Worm (Caenorhabditis elegans) whole organism, L1 larva: ENCODE data around the gene R03E9.2.

Source experiments
- C16A3.4 ChIP-seq: fragments of 150-350 bp; optimal IDR thresholded peaks from 2 replicates; lab custom pipeline; 2014; ENCODE audit warnings: missing biosample characterization, missing genetic modification characterization
- alr-1 ChIP-seq: fragments of 200-800 bp; sonication (Bioruptor generic); optimal IDR thresholded peaks from 2 replicates; lab custom pipeline; 2018; ENCODE audit warnings: borderline replicate concordance, mild to moderate bottlenecking, missing genetic modification characterization, missing compliant biosample characterization
- aly-2 ChIP-seq: fragments of 150-350 bp; optimal IDR thresholded peaks from 2 replicates; lab custom pipeline; 2014; ENCODE audit warnings: missing biosample characterization, missing genetic modification characterization
- ceh-8 ChIP-seq: fragments of 200-800 bp; sonication (Bioruptor generic); optimal IDR thresholded peaks from 2 replicates; lab custom pipeline; 2018; ENCODE audit warnings: mild to moderate bottlenecking, missing genetic modification characterization, moderate library complexity, missing compliant biosample characterization
- ceh-82 ChIP-seq, 3 experiments: fragments of 150-350 bp in 1 of 3; sonication (generic microtip) in 2 of 3; optimal IDR thresholded peaks; 2 replicates each; lab custom pipeline; 2014 to 2017; ENCODE audit warnings: missing biosample characterization in 3 of 3, missing genetic modification characterization in 3 of 3
- ceh-88 ChIP-seq: fragments of 200-800 bp; sonication (Bioruptor generic); IDR thresholded peaks from 2 replicates; pipeline ENCODE4 v1.3.6; 2022; ENCODE audit warnings: missing genetic modification characterization, missing compliant biosample characterization
- ceh-90 ChIP-seq: sonication (generic microtip); optimal IDR thresholded peaks from 2 replicates; lab custom pipeline; 2016; ENCODE audit warnings: missing genetic modification characterization, missing compliant biosample characterization
- dpl-1 ChIP-seq, 3 experiments: fragments of 150-350 bp in 2 of 3; sonication (generic microtip) in 1 of 3; optimal IDR thresholded peaks; 2 replicates each; lab custom pipeline; 2014 to 2017; ENCODE audit warnings: missing biosample characterization in 3 of 3, missing genetic modification characterization in 3 of 3, missing genetic modification reagents in 3 of 3
- dsc-1 ChIP-seq: sonication (generic microtip); optimal IDR thresholded peaks from 2 replicates; lab custom pipeline; 2016; ENCODE audit warnings: mild to moderate bottlenecking, missing genetic modification characterization, missing compliant biosample characterization
- efl-1 ChIP-seq, 4 experiments: fragments of 150-350 bp; optimal IDR thresholded peaks in 3 of 4; peaks in 1 of 4; 1 replicate in 1 of 4; 2 replicates in 3 of 4; lab custom pipeline; 2014; ENCODE audit warnings: missing biosample characterization in 2 of 4, missing genetic modification characterization in 2 of 4, missing genetic modification reagents in 2 of 4
- efl-3 ChIP-seq: fragments of 200-800 bp; sonication (Bioruptor generic); optimal IDR thresholded peaks from 2 replicates; lab custom pipeline; 2018; ENCODE audit warnings: mild to moderate bottlenecking, missing genetic modification characterization, missing compliant biosample characterization
- egl-13 ChIP-seq: sonication (generic microtip); optimal IDR thresholded peaks from 2 replicates; lab custom pipeline; 2016; ENCODE audit warnings: missing genotype, missing genetic modification reagents, missing genetic modification characterization, missing compliant biosample characterization
- egl-27 ChIP-seq, 2 experiments: fragments of 150-350 bp in 1 of 2; sonication (generic microtip); optimal IDR thresholded peaks; 3 replicates each; lab custom pipeline; 2017 to 2018; ENCODE audit warnings: missing biosample characterization in 2 of 2, missing genetic modification characterization in 2 of 2, missing genetic modification reagents in 2 of 2
- elt-2 ChIP-seq: sonication (generic microtip); optimal IDR thresholded peaks from 2 replicates; lab custom pipeline; 2016; ENCODE audit warnings: missing genetic modification characterization, mild to moderate bottlenecking, inconsistent platforms, missing compliant biosample characterization, missing genetic modification reagents
- elt-3 ChIP-seq, 6 experiments: fragments of 150-350 bp in 1 of 6; sonication (generic microtip); optimal IDR thresholded peaks; 2 replicates each; lab custom pipeline; 2017 to 2018; ENCODE audit warnings: missing biosample characterization in 6 of 6, missing genetic modification characterization in 6 of 6, inconsistent platforms in 1 of 6
- ets-5 ChIP-seq: fragments of 200-800 bp; sonication (Bioruptor generic); IDR thresholded peaks from 2 replicates; pipeline ENCODE4 v1.3.6; 2022; ENCODE audit warnings: missing genetic modification characterization, missing compliant biosample characterization
- fkh-10 ChIP-seq: sonication (generic microtip); optimal IDR thresholded peaks from 2 replicates; lab custom pipeline; 2017; ENCODE audit warnings: missing biosample characterization, missing genetic modification reagents, missing genetic modification characterization
- fkh-4 ChIP-seq: sonication (generic microtip); optimal IDR thresholded peaks from 2 replicates; lab custom pipeline; 2016; ENCODE audit warnings: missing compliant biosample characterization, missing genetic modification characterization, borderline replicate concordance
- fos-1 ChIP-seq: fragments of 150-350 bp; optimal IDR thresholded peaks from 2 replicates; lab custom pipeline; 2014; ENCODE audit warnings: missing biosample characterization, missing genetic modification characterization
- hlh-17 ChIP-seq: fragments of 200-800 bp; sonication (Bioruptor generic); optimal IDR thresholded peaks from 2 replicates; lab custom pipeline; 2018; ENCODE audit warnings: missing genetic modification characterization, mild to moderate bottlenecking, missing compliant biosample characterization, moderate library complexity, borderline replicate concordance
- hlh-4 ChIP-seq: sonication (generic microtip); optimal IDR thresholded peaks from 2 replicates; lab custom pipeline; 2016; ENCODE audit warnings: mild to moderate bottlenecking, missing genetic modification characterization, missing compliant biosample characterization
- hpl-2 ChIP-seq: fragments of 150-350 bp; optimal IDR thresholded peaks from 2 replicates; lab custom pipeline; 2014; ENCODE audit warnings: missing biosample characterization, missing genetic modification reagents, missing genetic modification characterization
- irx-1 ChIP-seq: sonication (generic microtip); optimal IDR thresholded peaks from 2 replicates; lab custom pipeline; 2016; ENCODE audit warnings: missing genetic modification characterization, missing compliant biosample characterization
- isw-1 ChIP-seq: fragments of 200-800 bp; sonication (Bioruptor generic); IDR thresholded peaks from 2 replicates; pipeline ENCODE4 v1.3.6; 2022; ENCODE audit warnings: missing genetic modification characterization, missing compliant biosample characterization
- jun-1 ChIP-seq: fragments of 150-350 bp; optimal IDR thresholded peaks from 2 replicates; lab custom pipeline; 2014; ENCODE audit warnings: missing biosample characterization, missing genetic modification reagents, missing genetic modification characterization
- lin-13 ChIP-seq: fragments of 150-350 bp; optimal IDR thresholded peaks from 2 replicates; lab custom pipeline; 2014; ENCODE audit warnings: missing biosample characterization, missing genetic modification reagents, missing genetic modification characterization
- lin-15B ChIP-seq: fragments of 150-350 bp; sonication (generic microtip); optimal IDR thresholded peaks from 3 replicates; lab custom pipeline; 2014; ENCODE audit warnings: missing biosample characterization, missing genetic modification characterization
- lin-35 ChIP-seq, 2 experiments: fragments of 150-350 bp; optimal IDR thresholded peaks; 2 replicates each; lab custom pipeline; 2014; ENCODE audit warnings: missing biosample characterization in 2 of 2, missing genetic modification characterization in 2 of 2, missing genetic modification reagents in 2 of 2
- lin-39 ChIP-seq: fragments of 150-350 bp; optimal IDR thresholded peaks from 2 replicates; lab custom pipeline; 2014; ENCODE audit warnings: missing biosample characterization, missing genetic modification reagents, missing genetic modification characterization
- lsy-2 ChIP-seq, 2 experiments: fragments of 150-350 bp; optimal IDR thresholded peaks; 2 replicates each; lab custom pipeline; 2014; ENCODE audit warnings: missing biosample characterization in 2 of 2, missing genetic modification characterization in 2 of 2
- mef-2 ChIP-seq: fragments of 150-350 bp; optimal IDR thresholded peaks from 2 replicates; lab custom pipeline; 2014; ENCODE audit warnings: missing biosample characterization, missing genetic modification characterization
- nhr-12 ChIP-seq: sonication (generic microtip); optimal IDR thresholded peaks from 2 replicates; lab custom pipeline; 2017; ENCODE audit warnings: missing biosample characterization, missing genetic modification characterization
- nhr-19 ChIP-seq: fragments of 200-800 bp; sonication (Bioruptor generic); conservative IDR thresholded peaks from 2 replicates; pipeline ENCODE4 v1.3.6; 2022; ENCODE audit warnings: missing genetic modification characterization, missing compliant biosample characterization
- nhr-20 ChIP-seq: sonication (generic microtip); optimal IDR thresholded peaks from 2 replicates; lab custom pipeline; 2016; ENCODE audit warnings: mild to moderate bottlenecking, missing genetic modification characterization, missing compliant biosample characterization
- nhr-237 ChIP-seq: fragments of 150-350 bp; optimal IDR thresholded peaks from 2 replicates; lab custom pipeline; 2014; ENCODE audit warnings: missing biosample characterization, missing genetic modification characterization
- nhr-76 ChIP-seq: sonication (generic microtip); optimal IDR thresholded peaks from 2 replicates; lab custom pipeline; 2017; ENCODE audit warnings: missing biosample characterization, missing genetic modification characterization
- nhr-84 ChIP-seq: sonication (generic microtip); optimal IDR thresholded peaks from 2 replicates; lab custom pipeline; 2017; ENCODE audit warnings: missing biosample characterization, missing genetic modification characterization
- nhr-85 ChIP-seq: sonication (generic microtip); peaks from one replicate; lab custom pipeline; 2016; ENCODE audit warnings: missing genetic modification characterization, inconsistent platforms, missing compliant biosample characterization
- pag-3 ChIP-seq: sonication (generic microtip); optimal IDR thresholded peaks from 2 replicates; lab custom pipeline; 2017; ENCODE audit warnings: missing genetic modification characterization, mild to moderate bottlenecking, missing compliant biosample characterization, antibody characterized with exemption, borderline replicate concordance; ENCODE audit not compliant: insufficient read depth
- rnt-1 ChIP-seq: sonication (generic microtip); optimal IDR thresholded peaks from 2 replicates; lab custom pipeline; 2016; ENCODE audit warnings: mild to moderate bottlenecking, missing genetic modification characterization, moderate library complexity, missing compliant biosample characterization
- skn-1 ChIP-seq: fragments of 150-350 bp; optimal IDR thresholded peaks from 2 replicates; lab custom pipeline; 2014; ENCODE audit warnings: missing biosample characterization, missing genetic modification characterization
- snu-23 ChIP-seq: sonication (generic microtip); optimal IDR thresholded peaks from 2 replicates; lab custom pipeline; 2016; ENCODE audit warnings: missing genetic modification characterization, missing compliant biosample characterization
- sox-4 ChIP-seq: sonication (generic microtip); optimal IDR thresholded peaks from 2 replicates; lab custom pipeline; 2016; ENCODE audit warnings: missing genetic modification characterization, missing compliant biosample characterization
- sptf-1 ChIP-seq: fragments of 150-350 bp; optimal IDR thresholded peaks from 2 replicates; lab custom pipeline; 2014; ENCODE audit warnings: missing biosample characterization, missing genetic modification characterization
- sup-37 ChIP-seq: fragments of 200-800 bp; sonication (Bioruptor generic); optimal IDR thresholded peaks from 2 replicates; lab custom pipeline; 2018; ENCODE audit warnings: mild to moderate bottlenecking, missing genetic modification characterization, missing compliant biosample characterization
- swsn-7 ChIP-seq: sonication (generic microtip); optimal IDR thresholded peaks from 2 replicates; lab custom pipeline; 2016; ENCODE audit warnings: missing genetic modification characterization, missing compliant biosample characterization
- tbx-2 ChIP-seq: sonication (generic microtip); optimal IDR thresholded peaks from 2 replicates; lab custom pipeline; 2016; ENCODE audit warnings: missing genetic modification characterization, missing compliant biosample characterization
- unc-30 ChIP-seq: sonication (generic microtip); optimal IDR thresholded peaks from 2 replicates; lab custom pipeline; 2017; ENCODE audit warnings: missing biosample characterization, missing genetic modification characterization
- unc-62 ChIP-seq: fragments of 150-350 bp; optimal IDR thresholded peaks from 2 replicates; lab custom pipeline; 2014; ENCODE audit warnings: missing biosample characterization, missing genetic modification reagents, missing genetic modification characterization
- unc-86 ChIP-seq: sonication (generic microtip); optimal IDR thresholded peaks from 2 replicates; lab custom pipeline; 2016; ENCODE audit warnings: missing genetic modification characterization, missing compliant biosample characterization
- vab-15 ChIP-seq: sonication (generic microtip); optimal IDR thresholded peaks from 2 replicates; lab custom pipeline; 2017; ENCODE audit warnings: missing genotype, mild to moderate bottlenecking, missing genetic modification characterization, missing compliant biosample characterization
- xbp-1 ChIP-seq: sonication (generic microtip); optimal IDR thresholded peaks from 2 replicates; lab custom pipeline; 2016; ENCODE audit warnings: missing genetic modification characterization, missing compliant biosample characterization
- zip-4 ChIP-seq: fragments of 200-800 bp; sonication (Bioruptor generic); optimal IDR thresholded peaks from 2 replicates; lab custom pipeline; 2018; ENCODE audit warnings: mild to moderate bottlenecking, missing genetic modification characterization, moderate library complexity, missing compliant biosample characterization

The R03E9.2 gene

DNA sequence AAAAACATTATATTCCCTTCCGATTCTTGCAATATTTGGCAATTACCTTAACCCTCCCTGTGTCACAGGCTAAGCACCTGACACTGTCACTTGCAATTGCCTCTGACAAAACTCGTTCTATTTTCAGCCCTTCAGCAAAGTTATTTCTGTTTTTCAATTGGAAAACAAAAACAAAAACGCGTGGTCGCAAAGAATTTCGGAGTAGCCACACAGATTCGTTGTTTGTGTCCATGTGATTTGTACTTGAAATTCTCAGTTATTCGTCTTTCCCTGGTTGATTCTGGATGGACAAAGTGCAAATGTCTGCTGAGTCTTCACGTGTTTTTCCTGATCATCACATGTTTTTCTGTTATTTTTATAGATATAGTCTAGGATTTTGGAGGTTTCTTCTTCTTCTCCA is 2.4 kb upstream of the R03E9.2 start (continued):
- TF ChIP-seq pag-3, result no peak
- no peak for TF ChIP-seq nhr-76 (tag; lab: Kevin White, UChicago)
- TF ChIP-seq skn-1 (tag; lab: Kevin White, UChicago), result no peak
- no peak for TF ChIP-seq nhr-237 (tag; lab: Kevin White, UChicago)
- no peak for TF ChIP-seq efl-3 (GFP tag; lab: Kevin White, UChicago)
- TF ChIP-seq elt-3 (tag; optimal IDR thresholded peaks at IDR 0.05; lab: Kevin White, UChicago), result peak in 2 of 6 experiments; percentile 16 to 63
- peak; percentile 77 for TF ChIP-seq nhr-20 (tag; lab: Kevin White, UChicago)
- TF ChIP-seq ceh-90, result no peak
- peak; percentile 46 for TF ChIP-seq rnt-1
- TF ChIP-seq unc-30 (tag; lab: Kevin White, UChicago), result no peak
- no peak for TF ChIP-seq ceh-8 (GFP tag; lab: Kevin White, UChicago)
- no peak for TF ChIP-seq fkh-10 (GFP tag; lab: Kevin White, UChicago)
- TF ChIP-seq nhr-19 (GFP tag; lab: Robert Waterston, UW), result peak; percentile 79
- TF ChIP-seq egl-13 (tag; lab: Kevin White, UChicago), result no peak
- TF ChIP-seq sptf-1, result no peak
- no peak for TF ChIP-seq ceh-82 (tag; optimal IDR thresholded peaks at IDR 0.05; lab: Kevin White, UChicago)
- TF ChIP-seq sox-4 (tag; lab: Kevin White, UChicago), result no peak
- TF ChIP-seq C16A3.4 (tag; lab: Kevin White, UChicago), result peak; percentile 39
- peak; percentile 59 for TF ChIP-seq snu-23 (GFP tag; lab: Kevin White, UChicago)
- no peak for TF ChIP-seq dsc-1 (tag; lab: Kevin White, UChicago)
- peak; percentile 39 for TF ChIP-seq xbp-1 (tag; lab: Kevin White, UChicago)
- TF ChIP-seq hlh-4, result no peak
- TF ChIP-seq lin-13, result peak; percentile 29
- TF ChIP-seq lin-15B, result no peak
- no peak for TF ChIP-seq egl-27 (tag; optimal IDR thresholded peaks at IDR 0.05; lab: Kevin White, UChicago)
- no peak for TF ChIP-seq unc-86 (tag; lab: Kevin White, UChicago)
- no peak for TF ChIP-seq fkh-4
- peak; percentile 76 for TF ChIP-seq mef-2 (tag; lab: Kevin White, UChicago)
- TF ChIP-seq tbx-2 (tag; lab: Kevin White, UChicago), result peak; percentile 44
- TF ChIP-seq ceh-88 (GFP tag; lab: Robert Waterston, UW), result no peak
- no peak for TF ChIP-seq unc-62 (GFP tag; lab: Kevin White, UChicago)
- TF ChIP-seq dpl-1 (GFP tag; optimal IDR thresholded peaks at IDR 0.05; lab: Kevin White, UChicago), result peak in 1 of 3 experiments; percentile 29
- no peak for TF ChIP-seq swsn-7 (tag; lab: Kevin White, UChicago)
- TF ChIP-seq aly-2, result no peak
- TF ChIP-seq lin-35 (GFP tag; optimal IDR thresholded peaks at IDR 0.05; lab: Kevin White, UChicago), result peak in 1 of 2 experiments; percentile 71
- peak; percentile 69 for TF ChIP-seq vab-15 (tag; lab: Kevin White, UChicago)
- TF ChIP-seq ets-5 (GFP tag; lab: Robert Waterston, UW), result no peak
- TF ChIP-seq zip-4, result no peak
- TF ChIP-seq efl-1 (optimal IDR thresholded peaks at IDR 0.05; lab: Kevin White, UChicago), result no peak
- TF ChIP-seq efl-1 (GFP tag; optimal IDR thresholded peaks at IDR 0.05 in 1 of 2; lab: Kevin White, UChicago), result no peak
- no peak for TF ChIP-seq isw-1
- no peak for TF ChIP-seq alr-1
- no peak for TF ChIP-seq hpl-2 (GFP tag; lab: Kevin White, UChicago)
- TF ChIP-seq lsy-2 (tag; optimal IDR thresholded peaks at IDR 0.05; lab: Kevin White, UChicago), result peak; percentile 36 to 77
- no peak for TF ChIP-seq lin-39 (tag; lab: Kevin White, UChicago)
- no peak for TF ChIP-seq fos-1 (tag; lab: Kevin White, UChicago)
- TF ChIP-seq elt-2 (tag; lab: Kevin White, UChicago), result no peak
- TF ChIP-seq sup-37 (GFP tag; lab: Kevin White, UChicago), result no peak
- peak; percentile 0 for TF ChIP-seq irx-1 (tag; lab: Kevin White, UChicago)
- no peak for TF ChIP-seq nhr-12 (tag; lab: Kevin White, UChicago)
- TF ChIP-seq hlh-17, result no peak
- TF ChIP-seq nhr-85, result peak; percentile 78
- peak; percentile 65 for TF ChIP-seq nhr-84 (tag; lab: Kevin White, UChicago)
- TF ChIP-seq jun-1 (tag; lab: Kevin White, UChicago), result no peak
